Fruit fly (Drosophila melanogaster) whole organism, adult: Measurements from ENCODE around the gene CG4045.

Experiments used
- CG11617 ChIP-seq: fragments of 200-800 bp; sonication (Bioruptor generic); optimal IDR thresholded peaks from 2 replicates; lab custom pipeline; 2017; ENCODE audit warnings: mild to moderate bottlenecking, missing biosample characterization, missing genetic modification reagents, missing genetic modification characterization
- CG12768 ChIP-seq: fragments of 200-800 bp; sonication (Bioruptor generic); optimal IDR thresholded peaks from 2 replicates; lab custom pipeline; 2017; ENCODE audit warnings: missing biosample characterization, missing genetic modification characterization, mild to moderate bottlenecking, moderate library complexity, missing genetic modification reagents
- CG1620 ChIP-seq: fragments of 200-800 bp; sonication (Bioruptor generic); optimal IDR thresholded peaks from 2 replicates; lab custom pipeline; 2016; ENCODE audit warnings: missing biosample characterization, missing genetic modification characterization
- CG33017 ChIP-seq: fragments of 200-800 bp; sonication (Bioruptor generic); optimal IDR thresholded peaks from 2 replicates; lab custom pipeline; 2018; ENCODE audit warnings: missing biosample characterization, mild to moderate bottlenecking, missing genetic modification characterization, moderate library complexity
- CG7101 ChIP-seq: fragments of 200-800 bp; sonication (Bioruptor generic); optimal IDR thresholded peaks from 2 replicates; lab custom pipeline; 2018; ENCODE audit warnings: missing biosample characterization, mild to moderate bottlenecking, missing genetic modification characterization, moderate library complexity
- Clk ChIP-seq: fragments of 200-800 bp; sonication (Bioruptor generic); optimal IDR thresholded peaks from 2 replicates; lab custom pipeline; 2017; ENCODE audit warnings: missing biosample characterization, missing genetic modification characterization
- Crg-1 ChIP-seq: fragments of 200-800 bp; sonication (Bioruptor generic); optimal IDR thresholded peaks from 2 replicates; lab custom pipeline; 2016; ENCODE audit warnings: missing biosample characterization, missing genetic modification characterization
- cic ChIP-seq: fragments of 200-800 bp; sonication (Bioruptor generic); optimal IDR thresholded peaks from 2 replicates; lab custom pipeline; 2017; ENCODE audit warnings: missing biosample characterization, mild to moderate bottlenecking, missing genetic modification characterization, moderate library complexity
- kay ChIP-seq: fragments of 200-800 bp; sonication (Bioruptor generic); peaks from one replicate; lab custom pipeline; 2016; ENCODE audit warnings: missing biosample characterization, missing genetic modification characterization, borderline replicate concordance
- ovo ChIP-seq: fragments of 200-800 bp; sonication (Bioruptor generic); optimal IDR thresholded peaks from 2 replicates; lab custom pipeline; 2016; ENCODE audit warnings: missing biosample characterization, missing genetic modification characterization
- pad ChIP-seq: fragments of 200-800 bp; sonication (Bioruptor generic); optimal IDR thresholded peaks from 3 replicates; lab custom pipeline; 2017; ENCODE audit warnings: missing biosample characterization, missing genetic modification characterization, mild to moderate bottlenecking, moderate library complexity, missing genetic modification reagents

- TF ChIP-seq kay (GFP tag; lab: Kevin White, UChicago) (no peak), ovo (GFP tag; lab: Kevin White, UChicago) (peak; percentile 45), CG12768 (GFP tag; lab: Kevin White, UChicago) (no peak), CG33017 (tag; lab: Kevin White, UChicago) (no peak), CG7101 (tag; lab: Kevin White, UChicago) (peak; percentile 48), CG1620 (GFP tag; lab: Kevin White, UChicago) (no peak), Crg-1 (GFP tag; lab: Kevin White, UChicago) (peak; percentile 30), CG11617 (GFP tag; lab: Kevin White, UChicago) (no peak), cic (GFP tag; lab: Kevin White, UChicago) (no peak), Clk (GFP tag; lab: Kevin White, UChicago) (no peak), pad (GFP tag; lab: Kevin White, UChicago) (no peak)
Observed at dm6 chrX:2083678-2084162, 8.0 kb upstream of the CG4045 start.
